Worm (Caenorhabditis elegans) whole organism, late embryonic: Measurements from ENCODE around the gene lury-1.

Experiments used
- F13H6.1 ChIP-seq: sonication (generic microtip); optimal IDR thresholded peaks from 2 replicates; lab custom pipeline; 2016; ENCODE audit warnings: missing genetic modification characterization, missing compliant biosample characterization
- K02D7.2 ChIP-seq: sonication (generic microtip); optimal IDR thresholded peaks from 2 replicates; lab custom pipeline; 2017; ENCODE audit warnings: mild to moderate bottlenecking, missing genetic modification characterization, missing compliant biosample characterization
- K09A11.1 ChIP-seq: sonication (generic microtip); optimal IDR thresholded peaks from 2 replicates; lab custom pipeline; 2017; ENCODE audit warnings: antibody characterized with exemption, mild to moderate bottlenecking, missing genetic modification characterization, missing compliant biosample characterization; ENCODE audit not compliant: insufficient read depth
- Y22D7AL.16 ChIP-seq: sonication (generic microtip); optimal IDR thresholded peaks from 2 replicates; lab custom pipeline; 2016; ENCODE audit warnings: missing genetic modification characterization, missing compliant biosample characterization
- ahr-1 ChIP-seq: sonication (generic microtip); optimal IDR thresholded peaks from 2 replicates; lab custom pipeline; 2016; ENCODE audit warnings: missing genetic modification characterization, missing compliant biosample characterization
- ceh-18 ChIP-seq: sonication (generic microtip); optimal IDR thresholded peaks from 2 replicates; lab custom pipeline; 2016; ENCODE audit warnings: missing genetic modification characterization, missing compliant biosample characterization
- ceh-19 ChIP-seq: fragments of 200-800 bp; sonication (Bioruptor generic); optimal IDR thresholded peaks from 2 replicates; lab custom pipeline; 2018; ENCODE audit warnings: mild to moderate bottlenecking, missing genetic modification characterization, missing compliant biosample characterization
- ceh-22 ChIP-seq: sonication (generic microtip); optimal IDR thresholded peaks from 2 replicates; lab custom pipeline; 2017; ENCODE audit warnings: missing biosample characterization, missing genetic modification characterization
- ceh-24 ChIP-seq: sonication (generic microtip); optimal IDR thresholded peaks from 2 replicates; lab custom pipeline; 2016; ENCODE audit warnings: mild to moderate bottlenecking, missing genetic modification characterization, missing compliant biosample characterization
- ceh-31 ChIP-seq: sonication (generic microtip); optimal IDR thresholded peaks from 2 replicates; lab custom pipeline; 2016; ENCODE audit warnings: missing genetic modification characterization, missing compliant biosample characterization
- ceh-34 ChIP-seq: sonication (generic microtip); optimal IDR thresholded peaks from 2 replicates; lab custom pipeline; 2016; ENCODE audit warnings: mild to moderate bottlenecking, missing genetic modification characterization, missing compliant biosample characterization
- dve-1 ChIP-seq: sonication (generic microtip); optimal IDR thresholded peaks from 2 replicates; lab custom pipeline; 2017; ENCODE audit warnings: antibody characterized with exemption, mild to moderate bottlenecking, missing genetic modification characterization, missing compliant biosample characterization
- elt-2 ChIP-seq: sonication (generic microtip); optimal IDR thresholded peaks from 2 replicates; lab custom pipeline; 2016; ENCODE audit warnings: missing genetic modification reagents, missing genetic modification characterization, missing compliant biosample characterization
- fkh-10 ChIP-seq: fragments of 150-350 bp; optimal IDR thresholded peaks from 2 replicates; lab custom pipeline; 2014; ENCODE audit warnings: missing biosample characterization, missing genetic modification reagents, missing genetic modification characterization
- hlh-13 ChIP-seq: fragments of 200-800 bp; sonication (Bioruptor generic); optimal IDR thresholded peaks from 2 replicates; lab custom pipeline; 2018; ENCODE audit warnings: mild to moderate bottlenecking, missing genetic modification characterization, missing compliant biosample characterization
- hlh-6 ChIP-seq: sonication (generic microtip); optimal IDR thresholded peaks from 2 replicates; lab custom pipeline; 2016; ENCODE audit warnings: missing genotype, missing genetic modification characterization, missing compliant biosample characterization
- hlh-8 ChIP-seq: sonication (generic microtip); optimal IDR thresholded peaks from 2 replicates; lab custom pipeline; 2016; ENCODE audit warnings: missing genotype, missing genetic modification characterization, missing compliant biosample characterization
- lin-11 ChIP-seq: fragments of 200-800 bp; sonication (Bioruptor generic); optimal IDR thresholded peaks from 2 replicates; lab custom pipeline; 2018; ENCODE audit warnings: mild to moderate bottlenecking, missing genetic modification characterization, missing compliant biosample characterization
- madf-2 ChIP-seq: sonication (generic microtip); optimal IDR thresholded peaks from 2 replicates; lab custom pipeline; 2017; ENCODE audit warnings: missing genetic modification characterization, missing compliant biosample characterization
- nfya-1 ChIP-seq: sonication (generic microtip); optimal IDR thresholded peaks from 2 replicates; lab custom pipeline; 2017; ENCODE audit warnings: missing genetic modification characterization, mild to moderate bottlenecking, missing compliant biosample characterization, antibody characterized with exemption, moderate library complexity
- npax-4 ChIP-seq: sonication (generic microtip); optimal IDR thresholded peaks from 2 replicates; lab custom pipeline; 2016; ENCODE audit warnings: missing genetic modification characterization, missing compliant biosample characterization
- pax-1 ChIP-seq: fragments of 150-350 bp; optimal IDR thresholded peaks from 2 replicates; lab custom pipeline; 2014; ENCODE audit warnings: missing biosample characterization, missing genetic modification characterization
- ref-2 ChIP-seq: sonication (generic microtip); optimal IDR thresholded peaks from 2 replicates; lab custom pipeline; 2016; ENCODE audit warnings: missing genetic modification characterization, missing compliant biosample characterization
- sdc-2 ChIP-seq: sonication (generic microtip); optimal IDR thresholded peaks from 2 replicates; lab custom pipeline; 2016; ENCODE audit warnings: missing genotype, missing genetic modification characterization, missing compliant biosample characterization
- tbx-2 ChIP-seq: sonication (generic microtip); optimal IDR thresholded peaks from 2 replicates; lab custom pipeline; 2016; ENCODE audit warnings: missing genetic modification characterization, missing compliant biosample characterization
- unc-3 ChIP-seq, 2 experiments: fragments of 200-800 bp in 1 of 2; sonication (Bioruptor generic) in 1 of 2; sonication (generic microtip) in 1 of 2; conservative IDR thresholded peaks in 1 of 2; optimal IDR thresholded peaks in 1 of 2; 2 replicates each; pipeline versions ENCODE4 v1.3.6 to Lab custom; 2016 to 2022; ENCODE audit warnings: missing compliant biosample characterization in 2 of 2, missing genetic modification characterization in 2 of 2, missing genetic modification reagents in 1 of 2
- unc-42 ChIP-seq: sonication (generic microtip); optimal IDR thresholded peaks from 2 replicates; lab custom pipeline; 2016; ENCODE audit warnings: missing genotype, missing genetic modification characterization, missing compliant biosample characterization
- unc-55 ChIP-seq: sonication (generic microtip); optimal IDR thresholded peaks from 2 replicates; lab custom pipeline; 2017; ENCODE audit warnings: missing biosample characterization, missing genetic modification reagents, missing genetic modification characterization
- zip-5 ChIP-seq: sonication (generic microtip); optimal IDR thresholded peaks from 2 replicates; lab custom pipeline; 2016; ENCODE audit warnings: missing genetic modification characterization, missing compliant biosample characterization

The lury-1 gene

ce11 chrIII:12186111-12186510 is at the start of gene lury-1:
Gene lury-1, plus strand, starts transcription at chrIII:12186411.
- TF ChIP-seq madf-2 (no peak), ceh-19 (GFP tag; lab: Kevin White, UChicago) (no peak), F13H6.1 (no peak), ceh-18 (tag; lab: Kevin White, UChicago) (no peak), ref-2 (tag; lab: Kevin White, UChicago) (no peak), ceh-22 (tag; lab: Kevin White, UChicago) (no peak), elt-2 (tag; lab: Kevin White, UChicago) (no peak)

ce11 chrIII:12137095-12137494 is 49.1 kb upstream of the lury-1 start:
- TF ChIP-seq unc-55 (GFP tag; lab: Kevin White, UChicago) (peak; percentile 84), fkh-10 (no peak), hlh-8 (tag; lab: Kevin White, UChicago) (no peak), hlh-13 (GFP tag; lab: Kevin White, UChicago) (no peak), zip-5 (tag; lab: Kevin White, UChicago) (no peak)
- TF ChIP-seq, all 69 proteins: peak for 1

ce11 chrIII:12137515-12137914 is 48.7 kb upstream of the lury-1 start:
- TF ChIP-seq hlh-13 (GFP tag; lab: Kevin White, UChicago) (no peak), fkh-10 (no peak), dve-1 (tag; lab: Kevin White, UChicago) (no peak), npax-4 (tag; lab: Kevin White, UChicago) (no peak), K02D7.2 (tag; lab: Kevin White, UChicago) (no peak), nfya-1 (peak; percentile 98), ceh-24 (tag; lab: Kevin White, UChicago) (no peak), ahr-1 (tag; lab: Kevin White, UChicago) (no peak)

ce11 chrIII:12138235-12138634 is 48.0 kb upstream of the lury-1 start:
- TF ChIP-seq hlh-6: no peak
- TF ChIP-seq unc-55 (GFP tag; lab: Kevin White, UChicago): no peak
- TF ChIP-seq ceh-24 (tag; lab: Kevin White, UChicago): no peak
- no peak for TF ChIP-seq ceh-31 (tag; lab: Kevin White, UChicago)
- TF ChIP-seq sdc-2 (tag; lab: Kevin White, UChicago): no peak
- no peak for TF ChIP-seq unc-42 (tag; lab: Kevin White, UChicago)
- TF ChIP-seq ceh-34 (tag; lab: Kevin White, UChicago): no peak
- no peak for TF ChIP-seq ahr-1 (tag; lab: Kevin White, UChicago)

ce11 chrIII:12139471-12139870 is 46.7 kb upstream of the lury-1 start:
- TF ChIP-seq tbx-2 (tag; lab: Kevin White, UChicago) (peak; percentile 14), pax-1 (tag; lab: Kevin White, UChicago) (no peak), hlh-8 (tag; lab: Kevin White, UChicago) (no peak), unc-3 (GFP tag; conservative IDR thresholded peaks at IDR 0.05; lab: Robert Waterston, UW) (no peak), unc-3 (tag; optimal IDR thresholded peaks at IDR 0.05; lab: Kevin White, UChicago) (no peak), nfya-1 (peak; percentile 40)

ce11 chrIII:12142419-12143107 is 43.6 kb upstream of the lury-1 start:
- TF ChIP-seq lin-11 (tag; lab: Kevin White, UChicago) (no peak), nfya-1 (peak; percentile 94), Y22D7AL.16 (tag; lab: Kevin White, UChicago) (no peak)

- TF ChIP-seq dve-1 (tag; lab: Kevin White, UChicago): peak; percentile 31
- TF ChIP-seq K09A11.1: no peak
Observed at ce11 chrIII:12143792-12144191, 42.4 kb upstream of the lury-1 start.
